Worm (Caenorhabditis elegans) whole organism, L2 larva: ENCODE measurements around the gene srp-8.

Source experiments
- ama-1 ChIP-seq: fragments of 150-350 bp; optimal IDR thresholded peaks from 2 replicates; lab custom pipeline; 2018; ENCODE audit warnings: inconsistent platforms
- blmp-1 ChIP-seq: sonication (generic microtip); optimal IDR thresholded peaks from 2 replicates; lab custom pipeline; 2017; ENCODE audit warnings: missing genetic modification characterization, mild to moderate bottlenecking, missing compliant biosample characterization, antibody characterized with exemption, moderate library complexity; ENCODE audit not compliant: insufficient read depth
- nhr-10 ChIP-seq: sonication (generic microtip); optimal IDR thresholded peaks from 2 replicates; lab custom pipeline; 2017; ENCODE audit warnings: missing biosample characterization, missing genetic modification characterization
- snpc-4 ChIP-seq: fragments of 150-350 bp; optimal IDR thresholded peaks from 2 replicates; lab custom pipeline; 2014; ENCODE audit warnings: missing biosample characterization, missing genetic modification characterization
- unc-39 ChIP-seq: fragments of 150-350 bp; optimal IDR thresholded peaks from 2 replicates; lab custom pipeline; 2014; ENCODE audit warnings: missing biosample characterization, missing genetic modification characterization
- unc-62 ChIP-seq: fragments of 150-350 bp; optimal IDR thresholded peaks from 2 replicates; lab custom pipeline; 2014; ENCODE audit warnings: missing biosample characterization, missing genetic modification reagents, missing genetic modification characterization

DNA sequence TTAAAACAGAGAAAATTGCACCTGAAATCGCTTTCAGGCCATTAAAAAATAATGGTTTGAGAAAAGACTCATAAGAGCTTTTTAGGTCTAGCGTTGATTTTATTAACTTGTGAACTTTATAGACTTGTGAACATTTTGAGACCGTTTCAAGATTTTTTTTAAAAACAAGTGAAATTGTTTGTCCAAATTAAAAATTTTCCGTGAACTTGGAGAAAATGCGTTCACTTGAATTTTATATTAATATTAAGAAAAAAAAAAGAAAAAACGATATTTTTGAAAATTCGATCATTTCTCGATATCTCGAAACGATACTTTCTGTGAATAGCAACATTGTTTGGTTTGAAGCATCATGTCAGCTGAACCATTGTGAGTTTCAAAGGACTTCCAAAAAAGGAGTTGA, 6.9 kb downstream of the srp-8 start, which contains the start of gene F20D6.1:
- no peak for TF ChIP-seq snpc-4 (tag; lab: Kevin White, UChicago)
- no peak for TF ChIP-seq nhr-10 (tag; lab: Kevin White, UChicago)
- TF ChIP-seq ama-1 = no peak
- no peak for TF ChIP-seq blmp-1
- TF ChIP-seq unc-62 (GFP tag; lab: Kevin White, UChicago) = no peak
- TF ChIP-seq unc-39 = no peak
